Worm (Caenorhabditis elegans) whole organism, L3 larva: ENCODE data around the gene R06F6.12.

Experiments used
- R02D3.7 ChIP-seq: fragments of 150-350 bp; optimal IDR thresholded peaks from 2 replicates; lab custom pipeline; 2014; ENCODE audit warnings: missing biosample characterization, missing genetic modification characterization
- ama-1 ChIP-seq: fragments of 150-350 bp; optimal IDR thresholded peaks from 2 replicates; lab custom pipeline; 2018
- ceh-28 ChIP-seq: fragments of 150-350 bp; optimal IDR thresholded peaks from 2 replicates; lab custom pipeline; 2014; ENCODE audit warnings: missing biosample characterization, missing genetic modification reagents, missing genetic modification characterization
- ceh-82 ChIP-seq: fragments of 150-350 bp; optimal IDR thresholded peaks from 2 replicates; lab custom pipeline; 2014; ENCODE audit warnings: missing biosample characterization, missing genetic modification characterization
- ceh-9 ChIP-seq: sonication (generic microtip); optimal IDR thresholded peaks from 2 replicates; lab custom pipeline; 2018; ENCODE audit warnings: missing biosample characterization, missing genetic modification characterization
- egl-5 ChIP-seq: fragments of 150-350 bp; optimal IDR thresholded peaks from 2 replicates; lab custom pipeline; 2017; ENCODE audit warnings: missing biosample characterization, missing genetic modification reagents, missing genetic modification characterization, inconsistent platforms
- elt-2 ChIP-seq: sonication (generic microtip); optimal IDR thresholded peaks from 2 replicates; lab custom pipeline; 2016; ENCODE audit warnings: missing genetic modification reagents, mild to moderate bottlenecking, missing genetic modification characterization, missing compliant biosample characterization
- elt-3 ChIP-seq, 3 experiments: fragments of 150-350 bp in 1 of 3; sonication (generic microtip) in 2 of 3; optimal IDR thresholded peaks; 2 replicates in 2 of 3; 4 replicates in 1 of 3; lab custom pipeline; 2014 to 2017; ENCODE audit warnings: missing biosample characterization in 3 of 3, missing genetic modification characterization in 3 of 3
- fkh-10 ChIP-seq: sonication (generic microtip); optimal IDR thresholded peaks from 2 replicates; lab custom pipeline; 2017; ENCODE audit warnings: missing biosample characterization, missing genetic modification reagents, missing genetic modification characterization
- fkh-2 ChIP-seq: fragments of 150-350 bp; optimal IDR thresholded peaks from 2 replicates; lab custom pipeline; 2014; ENCODE audit warnings: missing biosample characterization, missing genetic modification reagents, missing genetic modification characterization
- hmg-11 ChIP-seq: sonication (generic microtip); optimal IDR thresholded peaks from 2 replicates; lab custom pipeline; 2016; ENCODE audit warnings: missing genetic modification characterization, missing compliant biosample characterization
- jun-1 ChIP-seq: fragments of 150-350 bp; optimal IDR thresholded peaks from 2 replicates; lab custom pipeline; 2014; ENCODE audit warnings: missing biosample characterization, missing genetic modification reagents, missing genetic modification characterization
- lin-15B ChIP-seq: fragments of 150-350 bp; optimal IDR thresholded peaks from 2 replicates; lab custom pipeline; 2014; ENCODE audit warnings: missing biosample characterization, missing genetic modification characterization
- lin-39 ChIP-seq: fragments of 150-350 bp; optimal IDR thresholded peaks from 2 replicates; lab custom pipeline; 2018; ENCODE audit warnings: missing biosample characterization, missing genetic modification reagents, missing genetic modification characterization
- lsy-12 ChIP-seq: sonication (generic microtip); optimal IDR thresholded peaks from 2 replicates; lab custom pipeline; 2016; ENCODE audit warnings: mild to moderate bottlenecking, missing genetic modification characterization, missing compliant biosample characterization
- mdl-1 ChIP-seq: fragments of 150-350 bp; optimal IDR thresholded peaks from 2 replicates; lab custom pipeline; 2014; ENCODE audit warnings: missing biosample characterization, missing genetic modification characterization
- mml-1 ChIP-seq: fragments of 150-350 bp; sonication (generic microtip); optimal IDR thresholded peaks from 3 replicates; lab custom pipeline; 2014; ENCODE audit warnings: missing biosample characterization, missing genetic modification characterization
- nfya-1 ChIP-seq: sonication (generic microtip); optimal IDR thresholded peaks from 2 replicates; lab custom pipeline; 2017; ENCODE audit warnings: missing genetic modification characterization, mild to moderate bottlenecking, missing compliant biosample characterization, antibody characterized with exemption, moderate library complexity; ENCODE audit not compliant: insufficient read depth
- nhr-11 ChIP-seq: fragments of 150-350 bp; optimal IDR thresholded peaks from 2 replicates; lab custom pipeline; 2014; ENCODE audit warnings: missing biosample characterization, missing genetic modification characterization
- nhr-23 ChIP-seq: fragments of 150-350 bp; optimal IDR thresholded peaks from 2 replicates; lab custom pipeline; 2014; ENCODE audit warnings: missing biosample characterization, missing genetic modification reagents, missing genetic modification characterization
- nhr-25 ChIP-seq: sonication (generic microtip); optimal IDR thresholded peaks from 2 replicates; lab custom pipeline; 2017; ENCODE audit warnings: missing biosample characterization, missing genetic modification characterization
- nhr-43 ChIP-seq: sonication (generic microtip); optimal IDR thresholded peaks from 2 replicates; lab custom pipeline; 2016; ENCODE audit warnings: mild to moderate bottlenecking, missing genetic modification characterization, missing compliant biosample characterization; ENCODE audit not compliant: poor library complexity, severe bottlenecking
- nhr-77 ChIP-seq: fragments of 150-350 bp; optimal IDR thresholded peaks from 2 replicates; lab custom pipeline; 2014; ENCODE audit warnings: missing biosample characterization, missing genetic modification characterization
- pha-4 ChIP-seq: fragments of 150-350 bp; optimal IDR thresholded peaks from 2 replicates; lab custom pipeline; 2014; ENCODE audit warnings: missing biosample characterization, missing genetic modification reagents, missing genetic modification characterization
- pqm-1 ChIP-seq: fragments of 150-350 bp; optimal IDR thresholded peaks from 2 replicates; lab custom pipeline; 2017; ENCODE audit warnings: missing biosample characterization, missing genetic modification characterization, inconsistent platforms
- sea-2 ChIP-seq: fragments of 150-350 bp; sonication (generic microtip); optimal IDR thresholded peaks from 4 replicates; lab custom pipeline; 2014; ENCODE audit warnings: missing biosample characterization, missing genetic modification reagents, missing genetic modification characterization
- skn-1 ChIP-seq: fragments of 150-350 bp; optimal IDR thresholded peaks from 2 replicates; lab custom pipeline; 2014; ENCODE audit warnings: missing biosample characterization, missing genetic modification characterization
- snpc-4 ChIP-seq: fragments of 150-350 bp; optimal IDR thresholded peaks from 2 replicates; lab custom pipeline; 2014; ENCODE audit warnings: missing biosample characterization, missing genetic modification characterization
- tbx-2 ChIP-seq: sonication (generic microtip); optimal IDR thresholded peaks from 2 replicates; lab custom pipeline; 2016; ENCODE audit warnings: mild to moderate bottlenecking, missing genetic modification characterization, missing compliant biosample characterization
- unc-39 ChIP-seq: sonication (generic microtip); optimal IDR thresholded peaks from 4 replicates; lab custom pipeline; 2017; ENCODE audit warnings: missing biosample characterization, missing genetic modification characterization
- unc-62 ChIP-seq: fragments of 150-350 bp; sonication (generic microtip); optimal IDR thresholded peaks from 4 replicates; lab custom pipeline; 2014; ENCODE audit warnings: missing biosample characterization, missing genetic modification reagents, missing genetic modification characterization
- ztf-11 ChIP-seq: fragments of 150-350 bp; optimal IDR thresholded peaks from 2 replicates; lab custom pipeline; 2014; ENCODE audit warnings: missing biosample characterization, missing genetic modification characterization
- ztf-4 ChIP-seq: fragments of 150-350 bp; optimal IDR thresholded peaks from 2 replicates; lab custom pipeline; 2014; ENCODE audit warnings: missing biosample characterization, missing genetic modification characterization

The R06F6.12 gene

DNA sequence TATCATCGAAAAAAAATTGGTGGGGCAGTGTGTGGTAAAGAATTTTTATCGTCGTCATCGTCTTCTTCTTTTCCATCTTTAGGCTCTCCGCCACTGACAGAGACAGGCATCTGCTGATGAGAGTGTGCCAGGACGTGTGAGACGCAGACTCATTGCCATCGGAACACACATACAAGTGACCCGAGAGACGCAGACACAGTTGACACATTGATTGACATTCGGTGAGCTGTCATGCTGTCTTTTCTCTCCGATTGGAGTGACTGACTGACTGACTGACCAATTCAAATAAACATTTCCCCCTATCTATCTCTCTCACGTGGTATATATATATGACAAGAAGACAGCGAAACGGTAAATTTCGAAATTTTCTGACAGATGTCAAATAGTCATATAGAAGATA lies 27.2 kb upstream of the R06F6.12 start (continued):
- peak; percentile 42 for TF ChIP-seq mdl-1
- TF ChIP-seq fkh-10 (GFP tag; lab: Kevin White, UChicago): no peak
- peak; percentile 83 for TF ChIP-seq elt-2 (tag; lab: Kevin White, UChicago)
- TF ChIP-seq nhr-25: peak; percentile 92
- TF ChIP-seq ceh-28 (tag; lab: Kevin White, UChicago): peak; percentile 62
- TF ChIP-seq, all 47 proteins: peak for 23

DNA sequence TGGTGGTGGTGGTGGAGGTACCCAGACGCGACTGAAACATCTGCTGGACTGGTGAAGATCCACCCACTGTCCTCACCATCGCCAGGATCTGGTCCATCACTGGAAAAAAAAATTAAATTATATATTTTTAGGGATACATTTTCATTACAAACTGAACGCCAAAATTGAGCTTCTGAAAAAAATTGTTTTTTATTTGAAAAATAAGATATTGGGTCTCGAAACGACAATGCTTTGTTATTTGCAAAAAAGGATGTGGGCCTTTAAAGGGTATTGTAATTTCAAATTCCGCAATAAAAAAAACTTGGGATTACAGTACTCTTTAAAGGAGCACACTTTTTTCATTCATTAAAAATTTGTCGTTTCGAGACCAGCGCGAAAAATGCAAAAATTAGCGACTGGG lies 26.0 kb upstream of the R06F6.12 start, which contains the start of gene M106.2:
Gene M106.2 (minus strand): TSS at position 101 of the 400 bp plus-strand sequence.
- TF ChIP-seq R02D3.7 (tag; lab: Kevin White, UChicago): no peak

DNA sequence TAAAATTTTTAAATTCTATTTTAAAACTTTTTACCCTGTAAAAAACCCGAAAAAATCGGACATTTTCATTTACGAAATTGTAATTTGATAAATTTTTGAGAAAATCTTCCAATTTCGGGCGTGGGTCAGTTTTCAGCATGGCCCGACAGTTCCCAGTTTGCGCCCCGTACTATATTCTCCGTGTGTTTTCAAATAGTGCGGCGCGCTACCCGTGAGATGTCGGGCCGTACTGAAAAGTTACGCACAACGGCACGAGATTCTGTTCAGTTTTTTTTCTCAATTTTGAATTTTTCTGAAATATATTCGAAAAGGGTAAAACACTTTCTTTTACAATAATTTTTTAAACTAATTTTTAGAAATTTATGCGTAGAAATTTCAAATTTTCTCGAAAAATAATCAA lies 23.2 kb upstream of the R06F6.12 start:
- TF ChIP-seq nhr-25: no peak
- no peak for TF ChIP-seq unc-62 (GFP tag; lab: Kevin White, UChicago)
- TF ChIP-seq ceh-82 (tag; lab: Kevin White, UChicago): no peak
- TF ChIP-seq elt-2 (tag; lab: Kevin White, UChicago): no peak
- TF ChIP-seq mml-1 (tag; lab: Kevin White, UChicago): no peak

DNA sequence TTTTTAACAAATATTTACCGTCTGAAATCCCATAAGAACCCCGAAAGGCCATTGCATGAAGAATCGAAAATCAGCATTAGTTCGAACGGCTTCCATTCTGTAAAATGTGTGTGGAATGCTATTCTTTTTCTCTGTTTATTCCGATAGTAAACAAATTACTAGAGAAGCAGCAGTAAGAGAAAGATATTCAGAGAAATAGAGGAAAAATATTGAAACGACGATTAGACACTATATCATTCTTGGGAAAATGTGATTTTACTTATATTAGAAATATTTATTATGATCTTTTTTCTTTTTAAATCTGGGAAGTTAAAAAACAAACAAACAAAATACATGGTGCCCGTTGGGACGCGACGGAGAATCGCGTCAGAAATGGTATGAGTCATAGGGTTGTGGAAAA lies 19.6 kb upstream of the R06F6.12 start, which contains the start of gene M106.8:
Gene M106.8 (minus strand): TSS at position 101 of the 400 bp plus-strand sequence.
- TF ChIP-seq tbx-2 (tag; lab: Kevin White, UChicago): no peak

DNA sequence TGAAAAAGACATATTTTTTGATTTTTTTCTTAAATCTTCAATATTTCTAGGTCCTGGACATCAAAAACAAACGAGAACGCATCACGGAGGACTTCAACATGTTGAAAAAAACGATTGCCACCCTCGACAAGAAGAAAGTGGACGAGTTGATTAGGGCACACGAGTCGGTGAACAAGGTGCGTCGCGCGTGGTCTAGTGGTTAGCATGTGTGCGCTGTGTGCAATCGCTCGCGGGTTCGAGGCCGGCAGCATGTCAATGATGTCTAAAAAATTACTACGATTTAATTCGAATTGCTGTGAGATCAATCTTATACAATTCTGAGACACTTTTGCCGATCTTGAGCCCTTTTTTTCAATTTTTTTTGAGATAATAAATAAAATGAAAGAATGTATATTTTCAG lies 16.2 kb upstream of the R06F6.12 start:
- TF ChIP-seq fkh-2 (tag; lab: Kevin White, UChicago): no peak
- TF ChIP-seq nhr-25: peak; percentile 71
- peak; percentile 72 for TF ChIP-seq jun-1 (tag; lab: Kevin White, UChicago)
- TF ChIP-seq mml-1 (tag; lab: Kevin White, UChicago): no peak
- TF ChIP-seq ceh-82 (tag; lab: Kevin White, UChicago): no peak
- TF ChIP-seq egl-5 (tag; lab: Kevin White, UChicago): no peak
- TF ChIP-seq ztf-4 (tag; lab: Kevin White, UChicago): peak; percentile 68
- TF ChIP-seq lin-39: peak; percentile 94
- TF ChIP-seq nhr-43: peak; percentile 83
- peak; percentile 58 for TF ChIP-seq elt-2 (tag; lab: Kevin White, UChicago)
- TF ChIP-seq ztf-11 (tag; lab: Kevin White, UChicago): peak; percentile 28
- TF ChIP-seq snpc-4 (tag; lab: Kevin White, UChicago): peak; percentile 20
- TF ChIP-seq ama-1 (lab: Kevin White, UChicago): peak; percentile 52
- TF ChIP-seq elt-3 (tag; optimal IDR thresholded peaks at IDR 0.05; lab: Kevin White, UChicago): peak in 1 of 3 experiments; percentile 81
- peak; percentile 43 for TF ChIP-seq R02D3.7 (tag; lab: Kevin White, UChicago)
- TF ChIP-seq nhr-11: peak; percentile 46
- TF ChIP-seq skn-1: peak; percentile 12
- TF ChIP-seq unc-62 (GFP tag; lab: Kevin White, UChicago): peak; percentile 40
- TF ChIP-seq tbx-2 (tag; lab: Kevin White, UChicago): peak; percentile 62
- no peak for TF ChIP-seq sea-2 (GFP tag; lab: Kevin White, UChicago)
- no peak for TF ChIP-seq ceh-9 (tag; lab: Kevin White, UChicago)
- TF ChIP-seq nhr-77 (tag; lab: Kevin White, UChicago): peak; percentile 77
- TF ChIP-seq hmg-11: peak; percentile 90
- TF ChIP-seq nhr-23 (tag; lab: Kevin White, UChicago): peak; percentile 44
- peak; percentile 45 for TF ChIP-seq lin-15B
- peak; percentile 79 for TF ChIP-seq nfya-1 (tag; lab: Kevin White, UChicago)
- TF ChIP-seq pha-4 (tag; lab: Kevin White, UChicago): peak; percentile 78
- peak; percentile 36 for TF ChIP-seq pqm-1 (tag; lab: Kevin White, UChicago)
- TF ChIP-seq fkh-10 (GFP tag; lab: Kevin White, UChicago): peak; percentile 8
- TF ChIP-seq lsy-12 (tag; lab: Kevin White, UChicago): peak; percentile 74
- TF ChIP-seq unc-39: no peak
